Worm (Caenorhabditis elegans) whole organism, L1 larva: ENCODE results near the gene bicd-1.

Source experiments
- ceh-88 ChIP-seq: fragments of 200-800 bp; sonication (Bioruptor generic); IDR thresholded peaks from 2 replicates; pipeline ENCODE4 v1.3.6; 2022; ENCODE audit warnings: missing genetic modification characterization, missing compliant biosample characterization
- nhr-11 ChIP-seq: fragments of 150-350 bp; optimal IDR thresholded peaks from 2 replicates; lab custom pipeline; 2014; ENCODE audit warnings: missing biosample characterization, missing genetic modification characterization

DNA sequence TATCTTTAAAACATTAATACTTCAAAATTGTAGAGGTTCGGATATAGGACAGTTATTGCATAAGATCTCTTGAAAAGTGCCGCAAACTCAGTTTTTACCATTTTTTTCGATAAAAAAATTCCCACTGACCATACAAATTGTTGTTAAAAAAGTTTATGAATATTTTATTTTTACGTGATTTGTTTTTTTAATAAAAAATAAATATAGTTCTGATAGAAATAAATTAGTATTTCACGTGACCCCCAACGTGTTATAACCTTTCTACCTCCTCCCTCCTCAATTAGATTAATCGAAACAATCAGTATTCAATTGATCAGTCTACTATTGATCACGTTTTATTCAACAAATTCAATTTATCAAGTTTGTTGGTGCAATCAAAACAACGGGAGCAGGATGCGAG is 40.7 kb downstream of the bicd-1 start, which contains the start of gene C01G5.4:
- TF ChIP-seq nhr-11 (tag; lab: Kevin White, UChicago) (no peak), ceh-88 (no peak)
